3 worm cellular contexts compared by ENCODE assay signal in the genomic region with DNA sequence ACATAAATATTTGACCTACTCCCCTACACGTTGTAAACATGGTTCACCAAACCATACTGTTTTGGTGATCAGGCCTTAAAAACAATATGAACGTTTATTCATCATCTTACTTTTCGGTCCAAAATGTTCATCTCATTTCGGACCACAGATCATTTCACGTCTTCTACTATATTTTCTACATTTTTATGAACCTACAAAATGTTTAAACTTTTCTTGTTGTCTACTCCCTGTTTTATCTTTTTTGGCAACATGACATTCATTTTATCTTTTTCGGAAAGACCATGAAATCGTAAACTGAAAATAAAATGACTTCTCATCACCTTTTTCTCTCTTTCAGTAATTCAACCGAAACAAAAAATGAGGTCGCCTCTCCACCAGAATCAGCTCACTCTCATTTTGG.
TF ChIP-seq lines count a peak whose summit lies in the region.

A gene (plus strand): TSS at position 301 of the 400 bp plus-strand sequence.

TF ChIP-seq in whole organism, L3 larva, 47 proteins besides CTCF, POLR2A, EP300 and RAD21:
- TF ChIP-seq elt-2 (tag; optimal IDR thresholded peaks at IDR 0.05; lab: Kevin White, UChicago): peak; percentile 27
- TF ChIP-seq ZK546.5 (tag; optimal IDR thresholded peaks at IDR 0.05; lab: Kevin White, UChicago): no peak

TF ChIP-seq in whole organism, L4 larva, 104 proteins besides CTCF, POLR2A, EP300 and RAD21:
- TF ChIP-seq ceh-20 (GFP tag; IDR thresholded peaks at IDR 0.05; lab: Robert Waterston, UW) (no peak), nhr-42 (GFP tag; IDR thresholded peaks at IDR 0.05; lab: Robert Waterston, UW) (no peak), ama-1 (optimal IDR thresholded peaks at IDR 0.05; lab: Kevin White, UChicago) (no peak), dmd-6 (GFP tag; IDR thresholded peaks at IDR 0.05; lab: Robert Waterston, UW) (peak; percentile 18; the same call in 1 of the 2 replicates), nhr-28 (tag; optimal IDR thresholded peaks at IDR 0.05; lab: Kevin White, UChicago) (peak; percentile 19), daf-16 (GFP tag; optimal IDR thresholded peaks at IDR 0.05; lab: Kevin White, UChicago) (no peak), daf-16 (tag; optimal IDR thresholded peaks at IDR 0.05; lab: Kevin White, UChicago) (peak; percentile 50), sdz-12 (GFP tag; optimal IDR thresholded peaks at IDR 0.05; lab: Kevin White, UChicago) (no peak), nhr-48 (tag; optimal IDR thresholded peaks at IDR 0.05; lab: Kevin White, UChicago) (no peak), F37D6.2 (tag; optimal IDR thresholded peaks at IDR 0.05; lab: Kevin White, UChicago) (no peak)

TF ChIP-seq in whole organism, young adult, 124 proteins besides CTCF, POLR2A, EP300 and RAD21:
- no peak for TF ChIP-seq pha-4 (tag; optimal IDR thresholded peaks at IDR 0.05; lab: Kevin White, UChicago)
- TF ChIP-seq lin-54 (GFP tag; optimal IDR thresholded peaks at IDR 0.05; lab: Kevin White, UChicago): no peak
- TF ChIP-seq nhr-80 (tag; optimal IDR thresholded peaks at IDR 0.05; lab: Kevin White, UChicago): peak; percentile 12
- TF ChIP-seq snpc-1.1 (tag; optimal IDR thresholded peaks at IDR 0.05; lab: Kevin White, UChicago; ENCODE audit: insufficient read depth): no peak
